Fruit fly (Drosophila melanogaster) whole organism, embryonic: ENCODE measurements around the gene dmrt11E.

Source experiments
- Awh ChIP-seq: fragments of 200-800 bp; sonication (Bioruptor generic); IDR thresholded peaks from 2 replicates; pipeline ENCODE4, ENCODE4 v1.3.6; 2022; ENCODE audit warnings: missing biosample characterization, missing genetic modification characterization
- CG10147 ChIP-seq: fragments of 200-800 bp; sonication (Bioruptor generic); optimal IDR thresholded peaks from 2 replicates; lab custom pipeline; 2019; ENCODE audit warnings: missing biosample characterization, mild to moderate bottlenecking, missing genetic modification characterization, moderate library complexity
- CG10543 ChIP-seq: fragments of 200-800 bp; sonication (Bioruptor generic); optimal IDR thresholded peaks from 3 replicates; lab custom pipeline; 2017; ENCODE audit warnings: missing biosample characterization, mild to moderate bottlenecking, missing genetic modification characterization, moderate library complexity
- CG12391 ChIP-seq: fragments of 200-800 bp; sonication (Bioruptor generic); optimal IDR thresholded peaks from 3 replicates; lab custom pipeline; 2018; ENCODE audit warnings: missing biosample characterization, mild to moderate bottlenecking, missing genetic modification characterization, moderate library complexity
- CG16815 ChIP-seq: fragments of 200-800 bp; sonication (Bioruptor generic); optimal IDR thresholded peaks from 3 replicates; lab custom pipeline; 2017; ENCODE audit warnings: missing biosample characterization, mild to moderate bottlenecking, missing genetic modification characterization
- CG30403 ChIP-seq: fragments of 200-800 bp; sonication (Bioruptor generic); optimal IDR thresholded peaks from 3 replicates; lab custom pipeline; 2016; ENCODE audit warnings: missing biosample characterization, missing genetic modification characterization
- CG34422 ChIP-seq: fragments of 200-800 bp; sonication (Bioruptor generic); IDR thresholded peaks from 3 replicates; pipeline ENCODE4 v1.3.6; 2022; ENCODE audit warnings: missing biosample characterization, missing genetic modification characterization
- CG42726 ChIP-seq: fragments of 200-800 bp; sonication (Bioruptor generic); IDR thresholded peaks from 2 replicates; pipeline ENCODE4 v1.3.6; 2022; ENCODE audit warnings: missing biosample characterization, missing genetic modification characterization; ENCODE audit not compliant: partially characterized antibody
- CG4360 ChIP-seq: fragments of 200-800 bp; sonication (Bioruptor generic); IDR thresholded peaks from 2 replicates; pipeline ENCODE4 v1.3.6; 2022; ENCODE audit warnings: missing biosample characterization, missing genetic modification characterization
- CG4730 ChIP-seq: fragments of 200-800 bp; sonication (Bioruptor generic); IDR thresholded peaks from 2 replicates; pipeline ENCODE4 v1.3.6; 2022; ENCODE audit warnings: missing biosample characterization, missing genetic modification characterization
- CG5180 ChIP-seq: fragments of 200-800 bp; sonication (Bioruptor generic); optimal IDR thresholded peaks from 3 replicates; lab custom pipeline; 2017; ENCODE audit warnings: missing biosample characterization, missing genetic modification characterization, mild to moderate bottlenecking, moderate library complexity, missing genetic modification reagents
- CG6254 ChIP-seq: fragments of 200-800 bp; sonication (Bioruptor generic); optimal IDR thresholded peaks from 3 replicates; lab custom pipeline; 2017; ENCODE audit warnings: mild to moderate bottlenecking, missing biosample characterization, missing genetic modification reagents, missing genetic modification characterization
- CG7745 ChIP-seq: fragments of 200-800 bp; sonication (Bioruptor generic); optimal IDR thresholded peaks from 2 replicates; lab custom pipeline; 2018; ENCODE audit warnings: missing biosample characterization, mild to moderate bottlenecking, missing genetic modification characterization, moderate library complexity
- CG7928 ChIP-seq: fragments of 200-800 bp; sonication (Bioruptor generic); optimal IDR thresholded peaks from 2 replicates; lab custom pipeline; 2017; ENCODE audit warnings: missing biosample characterization, mild to moderate bottlenecking, missing genetic modification characterization
- CG8478 ChIP-seq: fragments of >200 bp; optimal IDR thresholded peaks from 2 replicates; lab custom pipeline; 2018
- CG9437 ChIP-seq: fragments of 200-800 bp; sonication (Bioruptor generic); optimal IDR thresholded peaks from 2 replicates; lab custom pipeline; 2018; ENCODE audit warnings: missing biosample characterization, mild to moderate bottlenecking, missing genetic modification characterization
- CG9797 ChIP-seq: fragments of 200-800 bp; sonication (Bioruptor generic); optimal IDR thresholded peaks from 3 replicates; lab custom pipeline; 2018; ENCODE audit warnings: missing biosample characterization, mild to moderate bottlenecking, missing genetic modification characterization
- D ChIP-seq, 2 experiments: fragments of 200-800 bp in 1 of 2; fragments of >200 bp in 1 of 2; sonication (Bioruptor generic) in 1 of 2; optimal IDR thresholded peaks; 2 replicates in 1 of 2; 3 replicates in 1 of 2; lab custom pipeline; 2017; ENCODE audit warnings: mild to moderate bottlenecking in 1 of 2, missing biosample characterization in 1 of 2, missing genetic modification characterization in 1 of 2, missing genetic modification reagents in 1 of 2
- D19A ChIP-seq: fragments of 200-800 bp; optimal IDR thresholded peaks from 3 replicates; lab custom pipeline; 2019; ENCODE audit warnings: missing biosample characterization, mild to moderate bottlenecking, missing genetic modification characterization, moderate library complexity
- Dip3 ChIP-seq: fragments of 200-800 bp; sonication (Bioruptor generic); optimal IDR thresholded peaks from 3 replicates; lab custom pipeline; 2016; ENCODE audit warnings: missing biosample characterization, missing genetic modification characterization
- Ets97D ChIP-seq: fragments of 200-800 bp; sonication (Bioruptor generic); optimal IDR thresholded peaks from 3 replicates; lab custom pipeline; 2016; ENCODE audit warnings: missing biosample characterization, missing genetic modification characterization
- Hmx ChIP-seq: fragments of 200-800 bp; sonication (Bioruptor generic); optimal IDR thresholded peaks from 2 replicates; lab custom pipeline; 2016; ENCODE audit warnings: missing biosample characterization, missing genetic modification characterization
- Hr78 ChIP-seq, 2 experiments: fragments of 200-800 bp in 1 of 2; fragments of >200 bp in 1 of 2; sonication (Bioruptor generic) in 1 of 2; optimal IDR thresholded peaks; 2 replicates each; lab custom pipeline; 2017 to 2019; ENCODE audit warnings: missing biosample characterization in 2 of 2, missing genetic modification characterization in 2 of 2, mild to moderate bottlenecking in 1 of 2, moderate library complexity in 1 of 2
- Lim3 ChIP-seq: fragments of 200-800 bp; sonication (Bioruptor generic); IDR thresholded peaks from 2 replicates; pipeline ENCODE4 v1.3.6; 2022; ENCODE audit warnings: missing biosample characterization, missing genetic modification characterization
- Mrtf ChIP-seq: fragments of 200-800 bp; sonication (Bioruptor generic); IDR thresholded peaks from 3 replicates; pipeline ENCODE4 v1.3.6; 2022; ENCODE audit warnings: missing biosample characterization, missing genetic modification characterization
- NC2β ChIP-seq: fragments of 200-800 bp; sonication (Bioruptor generic); optimal IDR thresholded peaks from 2 replicates; lab custom pipeline; 2016; ENCODE audit warnings: missing biosample characterization, missing genetic modification characterization
- Nf-YC ChIP-seq: fragments of 200-800 bp; optimal IDR thresholded peaks from 3 replicates; lab custom pipeline; 2019; ENCODE audit warnings: missing biosample characterization, mild to moderate bottlenecking, missing genetic modification characterization, moderate library complexity
- Sox100B ChIP-seq: fragments of 200-800 bp; sonication (Bioruptor generic); optimal IDR thresholded peaks from 3 replicates; lab custom pipeline; 2018; ENCODE audit warnings: missing biosample characterization, mild to moderate bottlenecking, missing genetic modification characterization
- Sox102F ChIP-seq: fragments of 200-800 bp; sonication (Bioruptor generic); optimal IDR thresholded peaks from 2 replicates; lab custom pipeline; 2018; ENCODE audit warnings: missing biosample characterization, mild to moderate bottlenecking, missing genetic modification characterization, moderate library complexity
- ato ChIP-seq: fragments of 200-800 bp; sonication (Bioruptor generic); IDR thresholded peaks from 2 replicates; pipeline ENCODE4 v1.3.6; 2022; ENCODE audit warnings: missing biosample characterization, missing genetic modification characterization; ENCODE audit not compliant: partially characterized antibody
- caup ChIP-seq: fragments of 200-800 bp; sonication (Bioruptor generic); optimal IDR thresholded peaks from 3 replicates; lab custom pipeline; 2017; ENCODE audit warnings: missing biosample characterization, mild to moderate bottlenecking, missing genetic modification characterization, moderate library complexity; ENCODE audit not compliant: severe bottlenecking
- ci ChIP-seq: fragments of 200-800 bp; sonication (Bioruptor generic); IDR thresholded peaks from 3 replicates; pipeline ENCODE4 v1.3.6; 2022; ENCODE audit warnings: missing biosample characterization, missing genetic modification characterization
- cwo ChIP-seq: fragments of 200-800 bp; sonication (Bioruptor generic); optimal IDR thresholded peaks from 3 replicates; lab custom pipeline; 2017; ENCODE audit warnings: missing biosample characterization, missing genetic modification characterization, mild to moderate bottlenecking, moderate library complexity, missing genetic modification reagents
- da ChIP-seq: fragments of 200-800 bp; sonication (Bioruptor generic); optimal IDR thresholded peaks from 2 replicates; lab custom pipeline; 2016; ENCODE audit warnings: missing biosample characterization, missing genetic modification characterization
- dmrt99B ChIP-seq: fragments of 200-800 bp; sonication (Bioruptor generic); optimal IDR thresholded peaks from 2 replicates; lab custom pipeline; 2018; ENCODE audit warnings: missing biosample characterization, mild to moderate bottlenecking, missing genetic modification characterization, moderate library complexity
- ems ChIP-seq: fragments of 200-800 bp; sonication (Bioruptor generic); optimal IDR thresholded peaks from 3 replicates; lab custom pipeline; 2016; ENCODE audit warnings: missing biosample characterization, missing genetic modification characterization
- h ChIP-seq: fragments of >200 bp; optimal IDR thresholded peaks from 2 replicates; lab custom pipeline; 2017
- kah ChIP-seq: fragments of 200-800 bp; sonication (Bioruptor generic); optimal IDR thresholded peaks from 2 replicates; lab custom pipeline; 2018; ENCODE audit warnings: missing biosample characterization, mild to moderate bottlenecking, missing genetic modification characterization
- lab ChIP-seq: fragments of 200-800 bp; sonication (Bioruptor generic); optimal IDR thresholded peaks from 3 replicates; lab custom pipeline; 2017; ENCODE audit warnings: missing biosample characterization, missing genetic modification characterization, mild to moderate bottlenecking, moderate library complexity, missing genetic modification reagents
- maf-S ChIP-seq: fragments of 200-800 bp; sonication (Bioruptor generic); optimal IDR thresholded peaks from 2 replicates; lab custom pipeline; 2016; ENCODE audit warnings: missing biosample characterization, missing genetic modification characterization
- mam ChIP-seq: fragments of 200-800 bp; sonication (Bioruptor generic); optimal IDR thresholded peaks from 3 replicates; lab custom pipeline; 2016; ENCODE audit warnings: missing biosample characterization, missing genetic modification characterization
- org-1 ChIP-seq: fragments of 200-800 bp; sonication (Bioruptor generic); optimal IDR thresholded peaks from 2 replicates; lab custom pipeline; 2017; ENCODE audit warnings: missing biosample characterization, missing genetic modification characterization
- otp ChIP-seq: fragments of 200-800 bp; sonication (Bioruptor generic); IDR thresholded peaks from 3 replicates; pipeline ENCODE4, ENCODE4 v1.3.6; 2022; ENCODE audit warnings: missing biosample characterization, missing genetic modification characterization
- row ChIP-seq: fragments of 200-800 bp; sonication (Bioruptor generic); IDR thresholded peaks from 3 replicates; pipeline ENCODE4 v1.3.6; 2022; ENCODE audit warnings: missing biosample characterization, missing genetic modification characterization
- shn ChIP-seq: fragments of 200-800 bp; sonication (Bioruptor generic); optimal IDR thresholded peaks from 3 replicates; lab custom pipeline; 2016; ENCODE audit warnings: missing biosample characterization, missing genetic modification characterization
- sima ChIP-seq: fragments of 200-800 bp; sonication (Bioruptor generic); optimal IDR thresholded peaks from 2 replicates; lab custom pipeline; 2016; ENCODE audit warnings: missing biosample characterization, missing genetic modification characterization
- sug ChIP-seq: fragments of 200-800 bp; optimal IDR thresholded peaks from 2 replicates; lab custom pipeline; 2019; ENCODE audit warnings: missing biosample characterization, mild to moderate bottlenecking, missing genetic modification characterization, moderate library complexity
- tap ChIP-seq: fragments of 200-800 bp; optimal IDR thresholded peaks from 3 replicates; lab custom pipeline; 2019; ENCODE audit warnings: missing biosample characterization, mild to moderate bottlenecking, missing genetic modification characterization, moderate library complexity
- vvl ChIP-seq: fragments of 200-800 bp; sonication (Bioruptor generic); IDR thresholded peaks from 2 replicates; pipeline ENCODE4 v1.3.6; 2022; ENCODE audit warnings: missing biosample characterization, missing genetic modification characterization

dmrt11E gene

DNA sequence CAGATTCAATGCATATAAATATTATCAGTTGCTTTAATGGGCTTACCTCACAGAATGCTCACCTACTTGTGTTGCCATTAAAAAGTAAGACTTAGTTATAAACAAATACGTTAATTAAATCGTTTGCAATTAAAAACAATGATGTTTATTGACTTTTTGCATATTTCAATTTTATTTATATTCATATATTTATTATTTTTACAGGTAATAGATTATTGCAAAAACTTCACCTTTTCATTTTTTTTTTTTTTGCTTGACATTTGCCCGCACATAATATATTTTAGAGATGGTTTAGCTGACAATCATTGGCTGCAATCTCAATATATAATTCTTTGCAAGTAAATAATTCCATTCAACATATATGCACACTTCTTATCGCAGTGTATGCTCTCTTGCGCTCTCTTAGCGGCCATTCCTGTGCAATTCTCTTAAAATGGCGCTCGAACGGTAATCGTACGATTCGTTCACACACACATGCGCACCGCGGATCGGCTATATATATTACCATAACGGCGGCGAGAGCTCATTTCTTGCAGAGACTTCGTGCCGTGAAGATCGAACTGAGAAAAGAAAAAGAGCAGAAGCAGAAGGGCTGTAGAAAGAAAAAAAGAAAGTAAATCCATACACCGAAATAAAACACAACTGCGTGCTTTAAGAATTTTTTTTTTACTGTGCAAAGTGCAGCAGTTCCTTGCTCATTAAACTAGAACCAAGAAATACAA lies 28.5 kb downstream of the dmrt11E start, which contains the start of gene Bcat (continued):
- peak; percentile 70 for TF ChIP-seq org-1 (GFP tag; lab: Kevin White, UChicago)
- 0 out of 2 replicates have a peak, but pooled peaks have one; percentile 14 for TF ChIP-seq Awh
- peak; percentile 78 for TF ChIP-seq Sox102F (GFP tag; lab: Kevin White, UChicago)
- TF ChIP-seq CG4730: 0 out of 2 replicates have a peak, but pooled peaks have one; percentile 33
- peak; percentile 35 for TF ChIP-seq D19A (tag; lab: Kevin White, UChicago)
- TF ChIP-seq CG8478 (lab: Kevin White, UChicago): no peak
- peak; percentile 21 for TF ChIP-seq kah
- TF ChIP-seq Dip3 (GFP tag; lab: Kevin White, UChicago): peak; percentile 51
- TF ChIP-seq vvl: peak; percentile 47
- TF ChIP-seq lab (GFP tag; lab: Kevin White, UChicago): peak; percentile 62
- TF ChIP-seq maf-S (GFP tag; lab: Kevin White, UChicago): peak; percentile 18
- no peak for TF ChIP-seq NC2β (GFP tag; lab: Kevin White, UChicago)
- no peak for TF ChIP-seq D (optimal IDR thresholded peaks at IDR 0.05; lab: Kevin White, UChicago)
- TF ChIP-seq D (GFP tag; optimal IDR thresholded peaks at IDR 0.05; lab: Kevin White, UChicago): peak; percentile 40
- TF ChIP-seq Hmx (GFP tag; lab: Kevin White, UChicago): no peak
- peak; percentile 88 for TF ChIP-seq Sox100B (GFP tag; lab: Kevin White, UChicago)
- peak; percentile 46 for TF ChIP-seq cwo (GFP tag; lab: Kevin White, UChicago)
- TF ChIP-seq caup (GFP tag; lab: Kevin White, UChicago): peak; percentile 56
- no peak for TF ChIP-seq sima (GFP tag; lab: Kevin White, UChicago)
- TF ChIP-seq row (GFP tag; lab: Robert Waterston, UW): peak; percentile 76
- peak; percentile 74 for TF ChIP-seq CG10147
- TF ChIP-seq CG7928 (GFP tag; lab: Kevin White, UChicago): peak; percentile 42
- peak in 1 of 2 experiments; percentile 20 for TF ChIP-seq Hr78 (GFP tag; optimal IDR thresholded peaks at IDR 0.05; lab: Kevin White, UChicago)
- TF ChIP-seq CG4360 (GFP tag; lab: Robert Waterston, UW): no peak
- TF ChIP-seq ci: peak; percentile 75; the same call in 2 of the 3 replicates
- TF ChIP-seq CG12391 (tag; lab: Kevin White, UChicago): peak; percentile 73
- TF ChIP-seq mam: peak; percentile 39
- TF ChIP-seq CG9437 (GFP tag; lab: Kevin White, UChicago): peak; percentile 86
- no peak for TF ChIP-seq ems
- TF ChIP-seq da (GFP tag; lab: Kevin White, UChicago): no peak
- TF ChIP-seq CG34422: no peak
- peak; percentile 44 for TF ChIP-seq CG5180 (GFP tag; lab: Kevin White, UChicago)
- no peak for TF ChIP-seq Ets97D (GFP tag; lab: Kevin White, UChicago)
- no peak for TF ChIP-seq otp
- no peak for TF ChIP-seq CG7745
- peak; percentile 44 for TF ChIP-seq tap
- TF ChIP-seq Nf-YC: peak; percentile 69
- no peak for TF ChIP-seq CG6254 (GFP tag; lab: Kevin White, UChicago)
- peak; percentile 82 for TF ChIP-seq CG30403
- no peak for TF ChIP-seq h (lab: Kevin White, UChicago)
- peak; percentile 78 for TF ChIP-seq CG10543 (GFP tag; lab: Kevin White, UChicago)
- TF ChIP-seq dmrt99B: peak; percentile 80
- TF ChIP-seq CG9797 (GFP tag; lab: Kevin White, UChicago): no peak
- TF ChIP-seq ato (GFP tag; lab: Robert Waterston, UW): no peak
- TF ChIP-seq sug: peak; percentile 18
- no peak for TF ChIP-seq CG42726 (GFP tag; lab: Robert Waterston, UW)
- peak; percentile 60 for TF ChIP-seq CG16815 (GFP tag; lab: Kevin White, UChicago)
- TF ChIP-seq Lim3 (GFP tag; lab: Robert Waterston, UW): no peak
- TF ChIP-seq shn: no peak
- TF ChIP-seq Mrtf (GFP tag; lab: Robert Waterston, UW): no peak
